Fruit fly (Drosophila melanogaster): ENCODE data around the gene CG34136.
A peak's percentile ranks its signal among the peaks of the same experiment; 100 is the strongest.

Gene CG34136

dm6 chr2L:21067137-21067536 is 29.6 kb upstream of the CG34136 start:
- no peak for TF ChIP-seq HLH106 (tag; optimal IDR thresholded peaks at IDR 0.05)
- TF ChIP-seq CG32264 (GFP tag; optimal IDR thresholded peaks at IDR 0.05): no peak
- TF ChIP-seq Dfd (GFP tag; optimal IDR thresholded peaks at IDR 0.05): no peak
- TF ChIP-seq fru (GFP tag; optimal IDR thresholded peaks at IDR 0.05): no peak
- no peak for TF ChIP-seq sv (GFP tag; optimal IDR thresholded peaks at IDR 0.05)
- no peak for TF ChIP-seq brk (GFP tag; optimal IDR thresholded peaks at IDR 0.05)

dm6 chr2L:21069776-21070175 is 26.9 kb upstream of the CG34136 start:
- no peak for TF ChIP-seq tai (GFP tag; optimal IDR thresholded peaks at IDR 0.05)
- no peak for TF ChIP-seq psq (GFP tag; optimal IDR thresholded peaks at IDR 0.05)
- TF ChIP-seq sage (GFP tag; optimal IDR thresholded peaks at IDR 0.05): no peak
- no peak for TF ChIP-seq Jra (GFP tag; optimal IDR thresholded peaks at IDR 0.05)
- TF ChIP-seq Dfd (GFP tag; optimal IDR thresholded peaks at IDR 0.05): no peak
- TF ChIP-seq CG9705 (GFP tag; optimal IDR thresholded peaks at IDR 0.05): no peak
- TF ChIP-seq Myc (optimal IDR thresholded peaks at IDR 0.05): no peak
- no peak for TF ChIP-seq ey (GFP tag; optimal IDR thresholded peaks at IDR 0.05)
- no peak for TF ChIP-seq fru (GFP tag; optimal IDR thresholded peaks at IDR 0.05)
- no peak for TF ChIP-seq pan (optimal IDR thresholded peaks at IDR 0.05)
- TF ChIP-seq Rel (GFP tag; optimal IDR thresholded peaks at IDR 0.05): no peak
- TF ChIP-seq Rel (tag; optimal IDR thresholded peaks at IDR 0.05): no peak

dm6 chr2L:21070825-21071224 is 25.9 kb upstream of the CG34136 start:
- TF ChIP-seq CG9705 (GFP tag; optimal IDR thresholded peaks at IDR 0.05): no peak
- peak; percentile 7 for TF ChIP-seq Vsx2 (GFP tag; optimal IDR thresholded peaks at IDR 0.05; ENCODE audit: partially characterized antibody)
- no peak for TF ChIP-seq br (GFP tag; optimal IDR thresholded peaks at IDR 0.05)
- TF ChIP-seq ey (GFP tag; optimal IDR thresholded peaks at IDR 0.05): no peak

- TF ChIP-seq sage (GFP tag; optimal IDR thresholded peaks at IDR 0.05) (no peak), tai (GFP tag; optimal IDR thresholded peaks at IDR 0.05) (no peak), brk (GFP tag; optimal IDR thresholded peaks at IDR 0.05) (no peak), lola (GFP tag; optimal IDR thresholded peaks at IDR 0.05) (no peak), HLH106 (tag; optimal IDR thresholded peaks at IDR 0.05) (no peak), CG9705 (GFP tag; optimal IDR thresholded peaks at IDR 0.05) (no peak), dsf (GFP tag; optimal IDR thresholded peaks at IDR 0.05; ENCODE audit: borderline replicate concordance) (no peak), Hnf4 (GFP tag; optimal IDR thresholded peaks at IDR 0.05) (no peak), woc (GFP tag; optimal IDR thresholded peaks at IDR 0.05) (peak; percentile 9), br (GFP tag; optimal IDR thresholded peaks at IDR 0.05) (no peak), Hr83 (GFP tag; optimal IDR thresholded peaks at IDR 0.05; ENCODE audit: poor library complexity, severe bottlenecking) (peak; percentile 23), foxo (GFP tag; optimal IDR thresholded peaks at IDR 0.05) (no peak), psq (GFP tag; optimal IDR thresholded peaks at IDR 0.05) (no peak), Sp1 (GFP tag; optimal IDR thresholded peaks at IDR 0.05) (no peak), Rel (GFP tag; optimal IDR thresholded peaks at IDR 0.05) (no peak), Rel (tag; optimal IDR thresholded peaks at IDR 0.05) (no peak), Abd-B (GFP tag; optimal IDR thresholded peaks at IDR 0.05) (no peak), GATAd (GFP tag; optimal IDR thresholded peaks at IDR 0.05) (no peak), rgr (GFP tag; optimal IDR thresholded peaks at IDR 0.05) (peak; percentile 18)
These were observed 25.3 kb upstream of the CG34136 start, which contains the start of gene CG9265 for dm6 chr2L:21071435-21071834. TSS of gene CG9265 (minus strand) at chr2L:21071502.

dm6 chr2L:21072389-21072788 is 24.3 kb upstream of the CG34136 start:
- TF ChIP-seq lola (GFP tag; optimal IDR thresholded peaks at IDR 0.05): no peak
- TF ChIP-seq tai (GFP tag; optimal IDR thresholded peaks at IDR 0.05): no peak
- TF ChIP-seq fru (GFP tag; optimal IDR thresholded peaks at IDR 0.05): no peak
- no peak for TF ChIP-seq h (GFP tag; optimal IDR thresholded peaks at IDR 0.05)
- no peak for TF ChIP-seq Sp1 (GFP tag; optimal IDR thresholded peaks at IDR 0.05)
- no peak for TF ChIP-seq sage (GFP tag; optimal IDR thresholded peaks at IDR 0.05)
- no peak for TF ChIP-seq Myc (optimal IDR thresholded peaks at IDR 0.05)
- no peak for TF ChIP-seq dmrt93B (GFP tag; optimal IDR thresholded peaks at IDR 0.05)
- no peak for TF ChIP-seq Jra (GFP tag; optimal IDR thresholded peaks at IDR 0.05)
- TF ChIP-seq N (GFP tag; optimal IDR thresholded peaks at IDR 0.05): no peak
- TF ChIP-seq Mio (GFP tag; optimal IDR thresholded peaks at IDR 0.05): no peak
- TF ChIP-seq GATAd (GFP tag; optimal IDR thresholded peaks at IDR 0.05): no peak
- no peak for TF ChIP-seq ey (GFP tag; optimal IDR thresholded peaks at IDR 0.05)
- TF ChIP-seq Vsx2 (GFP tag; optimal IDR thresholded peaks at IDR 0.05; ENCODE audit: partially characterized antibody): no peak
- no peak for TF ChIP-seq dsf (GFP tag; optimal IDR thresholded peaks at IDR 0.05; ENCODE audit: borderline replicate concordance)
- no peak for TF ChIP-seq HLH106 (tag; optimal IDR thresholded peaks at IDR 0.05)
- TF ChIP-seq Hr78 (GFP tag; optimal IDR thresholded peaks at IDR 0.05): no peak
